Fruit fly (Drosophila melanogaster) whole organism, prepupa: ENCODE measurements around the gene ich.

Experiments used
- CG15336 ChIP-seq: fragments of 200-800 bp; sonication (Bioruptor generic); IDR thresholded peaks from 2 replicates; pipeline ENCODE4 v1.3.6; 2022; ENCODE audit warnings: missing biosample characterization, missing genetic modification characterization
- CG16779 ChIP-seq: fragments of 200-800 bp; sonication (Bioruptor generic); optimal IDR thresholded peaks from 3 replicates; lab custom pipeline; 2017; ENCODE audit warnings: missing biosample characterization, mild to moderate bottlenecking, missing genetic modification characterization
- CG32006 ChIP-seq: fragments of 200-800 bp; sonication (Bioruptor generic); optimal IDR thresholded peaks from 3 replicates; lab custom pipeline; 2017; ENCODE audit warnings: missing biosample characterization, mild to moderate bottlenecking, missing genetic modification characterization
- CG6854 ChIP-seq: fragments of 200-800 bp; sonication (Bioruptor generic); optimal IDR thresholded peaks from 2 replicates; lab custom pipeline; 2017; ENCODE audit warnings: missing biosample characterization, mild to moderate bottlenecking, missing genetic modification characterization
- vri ChIP-seq: fragments of 200-800 bp; sonication (Bioruptor generic); optimal IDR thresholded peaks from 3 replicates; lab custom pipeline; 2016; ENCODE audit warnings: missing biosample characterization, mild to moderate bottlenecking, missing genetic modification characterization

dm6 chr3R:8965546-8965945, 2.7 kb upstream of the ich start:
- TF ChIP-seq vri (GFP tag; lab: Kevin White, UChicago) (no peak), CG15336 (GFP tag; lab: Robert Waterston, UW) (no peak), CG32006 (GFP tag; lab: Kevin White, UChicago) (no peak), CG16779 (tag; lab: Kevin White, UChicago) (no peak), CG6854 (GFP tag; lab: Kevin White, UChicago) (no peak)
